Worm (Caenorhabditis elegans): Measurements from ENCODE around the gene K07F5.17.

- TF ChIP-seq nhr-12 (tag; optimal IDR thresholded peaks at IDR 0.05) (no peak), bed-3 (GFP tag; optimal IDR thresholded peaks at IDR 0.05) (no peak), lsy-2 (tag; optimal IDR thresholded peaks at IDR 0.05) (no peak), lin-13 (tag; optimal IDR thresholded peaks at IDR 0.05) (no peak)
These were observed 43.0 kb upstream of the K07F5.17 start, which contains the start of gene fat-4 for ce11 chrIV:9799129-9799528.

Measured in whole organism, mixed stage, embryonic.